Worm (Caenorhabditis elegans) whole organism, mixed stage, embryonic: ENCODE data around the gene C34D4.4.

ENCODE experiments used
- elt-1 ChIP-seq: sonication (generic microtip); optimal IDR thresholded peaks from 2 replicates; lab custom pipeline; 2017; ENCODE audit warnings: missing genetic modification characterization, mild to moderate bottlenecking, missing compliant biosample characterization, antibody characterized with exemption, moderate library complexity, borderline replicate concordance; ENCODE audit not compliant: insufficient read depth
- elt-3 ChIP-seq: fragments of 150-350 bp; optimal IDR thresholded peaks from 2 replicates; lab custom pipeline; 2014; ENCODE audit warnings: missing biosample characterization, missing genetic modification characterization
- lin-32 ChIP-seq: fragments of 200-800 bp; sonication (Bioruptor generic); optimal IDR thresholded peaks from 2 replicates; lab custom pipeline; 2018; ENCODE audit warnings: mild to moderate bottlenecking, missing genetic modification characterization, missing compliant biosample characterization

DNA sequence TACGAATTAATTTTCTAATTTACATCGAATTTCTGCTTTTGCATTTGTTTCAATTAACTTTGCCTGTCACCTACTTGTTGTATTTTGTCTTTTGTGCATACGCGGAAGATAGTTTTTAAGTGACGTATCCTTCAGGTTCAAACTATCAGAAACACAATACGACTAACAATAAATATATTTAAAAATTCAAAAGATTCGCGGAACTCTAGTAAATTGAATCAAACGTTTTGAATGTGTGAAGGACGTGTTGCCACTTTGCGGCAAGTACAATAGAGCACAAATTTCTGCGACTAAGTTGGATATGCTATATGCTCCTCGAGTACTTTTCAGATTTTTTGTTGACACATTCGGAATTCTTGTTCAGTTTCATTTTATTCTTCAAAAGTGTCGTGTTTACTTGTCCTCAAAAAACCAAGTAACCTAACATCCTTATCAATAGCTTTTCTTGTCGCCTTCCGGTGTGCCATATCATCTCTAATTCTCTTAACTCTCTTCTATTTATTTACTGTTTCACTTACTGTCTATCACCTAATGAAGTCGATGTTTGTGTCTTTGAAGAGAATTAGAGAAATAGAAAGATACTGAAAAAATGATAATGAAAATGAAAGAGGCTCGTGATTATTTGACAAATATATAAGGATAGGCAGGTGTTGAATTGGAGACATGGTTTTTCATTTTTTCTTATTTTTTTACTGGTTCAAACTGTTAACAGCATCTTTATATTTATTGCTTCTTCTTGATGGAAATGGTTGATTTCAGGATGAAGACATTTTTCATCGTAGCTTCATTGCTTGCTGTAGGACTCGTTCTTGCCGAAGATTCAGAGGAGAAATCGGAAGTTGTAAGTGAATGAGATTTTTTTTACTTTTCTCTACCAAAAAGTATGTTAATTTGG is 39.6 kb downstream of the C34D4.4 start, which contains the start of gene srlf-7:
- no peak for TF ChIP-seq elt-1 (tag; lab: Kevin White, UChicago)
- no peak for TF ChIP-seq lin-32 (GFP tag; lab: Kevin White, UChicago)
- TF ChIP-seq elt-3 = no peak
